Fruit fly (Drosophila melanogaster) whole organism, adult: ENCODE data around the gene CG31775.

Source experiments
- CG12768 ChIP-seq: fragments of 200-800 bp; sonication (Bioruptor generic); optimal IDR thresholded peaks from 2 replicates; lab custom pipeline; 2017; ENCODE audit warnings: missing biosample characterization, missing genetic modification characterization, mild to moderate bottlenecking, moderate library complexity, missing genetic modification reagents
- CG5204 ChIP-seq: fragments of 200-800 bp; sonication (Bioruptor generic); optimal IDR thresholded peaks from 2 replicates; lab custom pipeline; 2016; ENCODE audit warnings: missing biosample characterization, missing genetic modification characterization
- Mnt ChIP-seq: fragments of 200-800 bp; sonication (Bioruptor generic); optimal IDR thresholded peaks from 2 replicates; lab custom pipeline; 2016; ENCODE audit warnings: missing biosample characterization, mild to moderate bottlenecking, missing genetic modification characterization
- bab1 ChIP-seq: fragments of 200-800 bp; sonication (Bioruptor generic); optimal IDR thresholded peaks from 3 replicates; lab custom pipeline; 2019; ENCODE audit warnings: missing biosample characterization, mild to moderate bottlenecking, missing genetic modification characterization, moderate library complexity
- cic ChIP-seq: fragments of 200-800 bp; sonication (Bioruptor generic); optimal IDR thresholded peaks from 2 replicates; lab custom pipeline; 2017; ENCODE audit warnings: missing biosample characterization, mild to moderate bottlenecking, missing genetic modification characterization, moderate library complexity
- kay ChIP-seq: fragments of 200-800 bp; sonication (Bioruptor generic); peaks from one replicate; lab custom pipeline; 2016; ENCODE audit warnings: missing biosample characterization, missing genetic modification characterization, borderline replicate concordance
- tj ChIP-seq: fragments of 200-800 bp; sonication (Bioruptor generic); optimal IDR thresholded peaks from 3 replicates; lab custom pipeline; 2017; ENCODE audit warnings: missing biosample characterization, mild to moderate bottlenecking, missing genetic modification characterization, moderate library complexity

- TF ChIP-seq kay (GFP tag; lab: Kevin White, UChicago), result peak; percentile 10
- TF ChIP-seq bab1, result peak; percentile 81
- peak; percentile 23 for TF ChIP-seq Mnt (GFP tag; lab: Kevin White, UChicago)
- no peak for TF ChIP-seq cic (GFP tag; lab: Kevin White, UChicago)
- TF ChIP-seq CG12768 (GFP tag; lab: Kevin White, UChicago), result peak; percentile 17
- peak; percentile 49 for TF ChIP-seq CG5204 (GFP tag; lab: Kevin White, UChicago)
- no peak for TF ChIP-seq tj
These were observed 31.4 kb downstream of the CG31775 start for dm6 chr2L:14706194-14706593.
